Worm (Caenorhabditis elegans) whole organism, L4 larva: Measurements from ENCODE around the gene C14C6.5.

Experiments used
- R02D3.7 ChIP-seq: fragments of 150-350 bp; sonication (generic microtip); optimal IDR thresholded peaks from 3 replicates; lab custom pipeline; 2014; ENCODE audit warnings: missing biosample characterization, missing genetic modification characterization
- T26A8.4 ChIP-seq: fragments of 200-800 bp; sonication (Bioruptor generic); IDR thresholded peaks from 2 replicates; pipeline ENCODE4 v1.3.6; 2022; ENCODE audit warnings: missing genetic modification characterization, missing compliant biosample characterization
- aha-1 ChIP-seq: fragments of 150-350 bp; peaks from one replicate; lab custom pipeline; 2014; ENCODE audit warnings: missing biosample characterization, missing genetic modification characterization
- ceh-20 ChIP-seq: fragments of 200-800 bp; sonication (Bioruptor generic); IDR thresholded peaks from 2 replicates; pipeline ENCODE4 v1.3.6; 2022; ENCODE audit warnings: missing genetic modification reagents, missing genetic modification characterization, missing compliant biosample characterization
- ceh-82 ChIP-seq: sonication (generic microtip); optimal IDR thresholded peaks from 2 replicates; lab custom pipeline; 2017; ENCODE audit warnings: missing biosample characterization, missing genetic modification characterization
- ctbp-1 ChIP-seq: fragments of 200-800 bp; sonication (Bioruptor generic); IDR thresholded peaks from 2 replicates; pipeline ENCODE4 v1.3.6; 2022; ENCODE audit warnings: missing genetic modification reagents, missing genetic modification characterization, missing compliant biosample characterization
- daf-16 ChIP-seq, 3 experiments: sonication (generic microtip); optimal IDR thresholded peaks; 2 replicates each; lab custom pipeline; 2016 to 2017; ENCODE audit warnings: missing genetic modification characterization in 3 of 3, missing genetic modification reagents in 3 of 3, mild to moderate bottlenecking in 2 of 3, missing compliant biosample characterization in 2 of 3, missing biosample characterization in 1 of 3, moderate library complexity in 1 of 3
- dmd-6 ChIP-seq: fragments of 200-800 bp; sonication (Bioruptor generic); IDR thresholded peaks from 2 replicates; pipeline ENCODE4 v1.3.6; 2022; ENCODE audit warnings: missing genetic modification reagents, missing genetic modification characterization, missing compliant biosample characterization
- dmd-8 ChIP-seq: fragments of 200-800 bp; sonication (Bioruptor generic); IDR thresholded peaks from 2 replicates; pipeline ENCODE4 v1.3.6; 2022; ENCODE audit warnings: missing genetic modification characterization, missing compliant biosample characterization
- dve-1 ChIP-seq: sonication (generic microtip); optimal IDR thresholded peaks from 2 replicates; lab custom pipeline; 2017; ENCODE audit warnings: antibody characterized with exemption, mild to moderate bottlenecking, missing genetic modification characterization, missing compliant biosample characterization; ENCODE audit not compliant: insufficient read depth
- egl-27 ChIP-seq: sonication (generic microtip); optimal IDR thresholded peaks from 3 replicates; lab custom pipeline; 2017; ENCODE audit warnings: missing biosample characterization, missing genetic modification reagents, missing genetic modification characterization
- fkh-10 ChIP-seq: fragments of 150-350 bp; optimal IDR thresholded peaks from 2 replicates; lab custom pipeline; 2014; ENCODE audit warnings: missing biosample characterization, missing genetic modification reagents, missing genetic modification characterization
- hif-1 ChIP-seq, 2 experiments: sonication (generic microtip); optimal IDR thresholded peaks; 2 replicates each; lab custom pipeline; 2016 to 2017; ENCODE audit warnings: missing compliant biosample characterization in 2 of 2, missing genetic modification characterization in 2 of 2, missing genetic modification reagents in 2 of 2, missing genotype in 2 of 2, mild to moderate bottlenecking in 1 of 2
- hlh-30 ChIP-seq: sonication (generic microtip); optimal IDR thresholded peaks from 2 replicates; lab custom pipeline; 2017; ENCODE audit warnings: antibody characterized with exemption, mild to moderate bottlenecking, missing genetic modification characterization, missing compliant biosample characterization; ENCODE audit not compliant: insufficient read depth
- lin-13 ChIP-seq: fragments of 150-350 bp; optimal IDR thresholded peaks from 2 replicates; lab custom pipeline; 2014; ENCODE audit warnings: missing biosample characterization, missing genetic modification reagents, missing genetic modification characterization
- lin-38 ChIP-seq: fragments of 200-800 bp; sonication (Bioruptor generic); IDR thresholded peaks from 2 replicates; pipeline ENCODE4 v1.3.6; 2022; ENCODE audit warnings: missing genetic modification reagents, missing genetic modification characterization, missing compliant biosample characterization
- lin-39 ChIP-seq: fragments of 150-350 bp; optimal IDR thresholded peaks from 2 replicates; lab custom pipeline; 2014; ENCODE audit warnings: missing biosample characterization, missing genetic modification reagents, missing genetic modification characterization
- lsy-2 ChIP-seq, 2 experiments: fragments of 150-350 bp in 1 of 2; sonication (generic microtip) in 1 of 2; optimal IDR thresholded peaks; 2 replicates each; lab custom pipeline; 2014 to 2017; ENCODE audit warnings: missing biosample characterization in 2 of 2, missing genetic modification characterization in 2 of 2
- mep-1 ChIP-seq: fragments of 150-350 bp; sonication (generic microtip); optimal IDR thresholded peaks from 3 replicates; lab custom pipeline; 2014; ENCODE audit warnings: missing biosample characterization, missing genetic modification characterization
- nhr-10 ChIP-seq: fragments of 150-350 bp; optimal IDR thresholded peaks from 2 replicates; lab custom pipeline; 2014; ENCODE audit warnings: missing biosample characterization, missing genetic modification characterization
- nhr-102 ChIP-seq: sonication (generic microtip); optimal IDR thresholded peaks from 2 replicates; lab custom pipeline; 2016; ENCODE audit warnings: mild to moderate bottlenecking, missing genetic modification characterization, moderate library complexity, missing compliant biosample characterization
- nhr-28 ChIP-seq: fragments of 150-350 bp; optimal IDR thresholded peaks from 2 replicates; lab custom pipeline; 2014; ENCODE audit warnings: missing biosample characterization, missing genetic modification characterization
- nhr-41 ChIP-seq: fragments of 200-800 bp; sonication (Bioruptor generic); IDR thresholded peaks from 2 replicates; pipeline ENCODE4 v1.3.6; 2022; ENCODE audit warnings: missing genetic modification reagents, missing genetic modification characterization, missing compliant biosample characterization
- nhr-76 ChIP-seq: fragments of 150-350 bp; optimal IDR thresholded peaks from 2 replicates; lab custom pipeline; 2014; ENCODE audit warnings: missing biosample characterization, missing genetic modification characterization
- pqm-1 ChIP-seq: sonication (generic microtip); optimal IDR thresholded peaks from 2 replicates; lab custom pipeline; 2017; ENCODE audit warnings: missing biosample characterization, missing genetic modification characterization
- tra-1 ChIP-seq: fragments of 200-800 bp; sonication (Bioruptor generic); IDR thresholded peaks from 2 replicates; pipeline ENCODE4 v1.3.6; 2022; ENCODE audit warnings: missing genetic modification reagents, missing genetic modification characterization, missing compliant biosample characterization
- unc-62 ChIP-seq, 3 experiments: fragments of 150-350 bp in 1 of 3; sonication (generic microtip); optimal IDR thresholded peaks in 2 of 3; peaks in 1 of 3; 1 replicate in 1 of 3; 2 replicates in 2 of 3; lab custom pipeline; 2014 to 2017; ENCODE audit warnings: missing biosample characterization in 3 of 3, missing genetic modification characterization in 3 of 3, missing genetic modification reagents in 3 of 3, missing genotype in 1 of 3
- vab-7 ChIP-seq: fragments of 200-800 bp; sonication (Bioruptor generic); IDR thresholded peaks from 2 replicates; pipeline ENCODE4 v1.3.6; 2022; ENCODE audit warnings: missing genetic modification reagents, missing genetic modification characterization, missing compliant biosample characterization
- zfp-2 ChIP-seq: sonication (generic microtip); optimal IDR thresholded peaks from 2 replicates; lab custom pipeline; 2016; ENCODE audit warnings: mild to moderate bottlenecking, missing genetic modification characterization, missing compliant biosample characterization
- zfp-3 ChIP-seq: fragments of 200-800 bp; sonication (Bioruptor generic); conservative IDR thresholded peaks from 2 replicates; pipeline ENCODE4 v1.3.6; 2022; ENCODE audit warnings: missing genetic modification reagents, missing genetic modification characterization, missing compliant biosample characterization

The C14C6.5 gene

DNA sequence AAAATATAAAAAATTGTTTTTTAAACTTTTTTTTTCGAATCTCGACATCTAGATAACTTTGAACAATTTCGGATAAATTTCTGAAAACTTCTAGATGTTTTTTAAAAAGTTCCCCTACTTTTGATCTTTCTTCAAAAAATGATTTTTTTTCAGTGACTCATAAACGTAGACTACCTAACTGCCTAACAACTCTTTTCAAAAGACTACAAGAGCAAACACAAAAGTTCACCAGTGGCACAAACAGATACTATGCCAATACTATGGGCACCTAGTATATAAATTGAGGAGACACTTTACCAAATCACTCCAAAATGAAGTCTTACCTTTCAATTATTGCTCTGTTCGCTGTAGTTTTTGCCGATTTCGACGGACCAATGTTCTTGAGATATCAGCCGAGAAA is 32.7 kb upstream of the C14C6.5 start, which contains the start of gene srlf-35 (continued):
- TF ChIP-seq egl-27 (tag; lab: Kevin White, UChicago) (no peak), zfp-2 (tag; lab: Kevin White, UChicago) (no peak), T26A8.4 (GFP tag; lab: Robert Waterston, UW) (no peak), lin-13 (GFP tag; lab: Kevin White, UChicago) (no peak)
- TF ChIP-seq, all 104 proteins: peak for 0

DNA sequence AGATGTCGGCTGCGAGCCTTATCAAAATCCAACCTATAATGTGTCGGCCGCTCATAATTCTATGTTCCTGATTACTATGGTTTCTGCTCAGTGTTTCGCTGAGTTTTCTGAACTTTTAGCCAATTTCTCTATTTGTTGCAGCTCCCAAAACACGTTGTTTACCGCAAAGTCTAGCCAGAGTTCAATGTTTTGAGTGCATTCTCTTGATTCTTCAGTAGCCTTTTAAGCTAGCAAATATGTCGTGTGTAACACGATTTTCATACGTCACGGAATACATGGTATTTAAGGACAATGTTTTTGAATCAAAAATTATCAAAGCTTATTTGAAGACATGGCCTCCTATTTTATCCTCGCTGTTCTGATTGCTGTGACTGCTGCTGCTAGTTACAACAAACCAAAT is 31.2 kb upstream of the C14C6.5 start, which contains the start of gene srlf-19:
Gene srlf-19, plus strand, starts transcription at position 301 of the 400 bp plus-strand sequence.
- TF ChIP-seq unc-62 (GFP tag; optimal IDR thresholded peaks at IDR 0.05 in 1 of 2; lab: Kevin White, UChicago) = no peak
- no peak for TF ChIP-seq unc-62 (tag; optimal IDR thresholded peaks at IDR 0.05; lab: Kevin White, UChicago)
- no peak for TF ChIP-seq vab-7 (GFP tag; lab: Robert Waterston, UW)
- TF ChIP-seq hif-1 (tag; optimal IDR thresholded peaks at IDR 0.05; lab: Kevin White, UChicago) = no peak
- no peak for TF ChIP-seq lsy-2 (tag; optimal IDR thresholded peaks at IDR 0.05; lab: Kevin White, UChicago)
- TF ChIP-seq ctbp-1 (GFP tag; lab: Robert Waterston, UW) = no peak
- no peak for TF ChIP-seq fkh-10 (GFP tag; lab: Kevin White, UChicago)
- no peak for TF ChIP-seq nhr-28 (tag; lab: Kevin White, UChicago)
- TF ChIP-seq nhr-41 (GFP tag; lab: Robert Waterston, UW) = no peak

DNA sequence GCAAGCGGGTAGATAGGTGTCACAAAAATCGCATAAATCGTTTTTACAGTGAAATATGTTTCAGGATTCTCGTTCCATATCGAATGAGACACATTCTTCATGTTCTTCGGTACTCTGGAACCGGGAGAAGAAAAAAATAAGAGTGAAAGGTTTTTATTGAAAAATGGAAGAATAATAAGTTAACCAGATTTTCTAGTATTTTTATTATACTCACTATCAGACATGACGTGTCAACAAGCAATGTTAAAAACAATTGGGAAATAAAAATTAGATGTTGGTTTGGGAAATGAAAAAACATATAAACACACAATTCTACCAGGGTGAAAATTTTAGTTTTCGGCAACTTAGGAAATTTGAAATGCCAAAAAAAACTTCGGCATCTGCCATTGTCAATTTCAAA is 24.0 kb upstream of the C14C6.5 start, which contains the start of gene srh-37:
Gene srh-37, minus strand, starts transcription at position 101 of the 400 bp plus-strand sequence.
- TF ChIP-seq tra-1 (GFP tag; lab: Robert Waterston, UW) = no peak
- TF ChIP-seq nhr-76 = no peak
- TF ChIP-seq lin-38 (GFP tag; lab: Robert Waterston, UW) = no peak
- no peak for TF ChIP-seq ceh-20
- no peak for TF ChIP-seq lin-39 (tag; lab: Kevin White, UChicago)
- no peak for TF ChIP-seq ceh-82
- TF ChIP-seq R02D3.7 (tag; lab: Kevin White, UChicago) = no peak

ce11 chrV:519445-519844 is 17.0 kb upstream of the C14C6.5 start, which contains the start of gene nhr-210:
Gene nhr-210, minus strand, starts transcription at chrV:519545.
- TF ChIP-seq nhr-28 (tag; lab: Kevin White, UChicago) (peak; percentile 36), nhr-102 (tag; lab: Kevin White, UChicago) (peak; percentile 77), pqm-1 (tag; lab: Kevin White, UChicago) (peak; percentile 12), zfp-3 (GFP tag; lab: Robert Waterston, UW) (no peak)

DNA sequence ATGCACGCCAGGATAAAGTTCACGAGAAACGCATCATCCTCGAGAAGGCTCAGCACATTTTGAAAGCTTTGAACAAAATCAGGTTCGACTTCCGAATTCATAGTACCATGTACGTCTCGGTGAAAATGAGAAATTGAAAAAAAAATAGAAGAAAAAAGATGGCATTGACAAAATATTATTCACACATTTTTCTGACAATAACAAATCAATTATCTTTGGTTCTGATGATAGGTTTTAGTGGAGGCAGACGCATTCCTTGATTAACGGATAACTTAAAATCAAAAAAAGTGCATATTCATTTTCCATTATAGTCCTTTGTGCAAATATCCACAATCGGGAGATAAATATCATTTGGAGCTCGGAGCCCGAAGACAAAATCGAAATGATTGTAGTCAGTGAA is 14.9 kb upstream of the C14C6.5 start, which contains the start of gene srw-107:
Gene srw-107, minus strand, starts transcription at position 101 of the 400 bp plus-strand sequence.
- no peak for TF ChIP-seq daf-16 (GFP tag; optimal IDR thresholded peaks at IDR 0.05; lab: Kevin White, UChicago)
- no peak for TF ChIP-seq daf-16 (tag; optimal IDR thresholded peaks at IDR 0.05; lab: Kevin White, UChicago)
- no peak for TF ChIP-seq nhr-10 (tag; lab: Kevin White, UChicago)

ce11 chrV:524058-524457 is 12.4 kb upstream of the C14C6.5 start, which contains the start of gene lipl-3:
Gene lipl-3, minus strand, starts transcription at chrV:524218.
- TF ChIP-seq mep-1 (no peak), dve-1 (no peak), dmd-6 (GFP tag; lab: Robert Waterston, UW) (peak; percentile 77), aha-1 (no peak), hlh-30 (tag; lab: Kevin White, UChicago) (peak; percentile 15), nhr-28 (tag; lab: Kevin White, UChicago) (peak; percentile 65), dmd-8 (GFP tag; lab: Robert Waterston, UW) (no peak), unc-62 (GFP tag; optimal IDR thresholded peaks at IDR 0.05 in 1 of 2; lab: Kevin White, UChicago) (no peak), unc-62 (tag; optimal IDR thresholded peaks at IDR 0.05; lab: Kevin White, UChicago) (no peak)
- TF ChIP-seq, all 104 proteins: peak for 3
